Worm (Caenorhabditis elegans): ENCODE measurements around the gene C09G9.1.

Gene C09G9.1

ce11 chrIV:8881181-8881580, 15.9 kb upstream of the C09G9.1 start, which contains the start of gene C09G9.8:
TSS of gene C09G9.8 (plus strand) at chrIV:8881481.
- TF ChIP-seq cog-1 (tag; optimal IDR thresholded peaks at IDR 0.05) (no peak), ztf-29 (GFP tag; IDR thresholded peaks at IDR 0.05) (no peak), med-1 (GFP tag; optimal IDR thresholded peaks at IDR 0.05; ENCODE audit: insufficient read depth) (no peak), ztf-23 (GFP tag; IDR thresholded peaks at IDR 0.05) (no peak), klf-2 (GFP tag; conservative IDR thresholded peaks at IDR 0.05) (no peak), ref-1 (GFP tag; conservative IDR thresholded peaks at IDR 0.05) (no peak), T22C8.4 (GFP tag; IDR thresholded peaks at IDR 0.05) (no peak), flt-1 (GFP tag; IDR thresholded peaks at IDR 0.05) (no peak), tab-1 (GFP tag; IDR thresholded peaks at IDR 0.05) (no peak)

ce11 chrIV:8879810-8880209, 14.5 kb upstream of the C09G9.1 start, which contains the start of gene npax-4:
TSS of gene npax-4 (minus strand) at chrIV:8879910.
- TF ChIP-seq klf-2 (GFP tag; conservative IDR thresholded peaks at IDR 0.05) (no peak), med-1 (GFP tag; optimal IDR thresholded peaks at IDR 0.05; ENCODE audit: insufficient read depth) (no peak), ztf-29 (GFP tag; IDR thresholded peaks at IDR 0.05) (no peak), T22C8.4 (GFP tag; IDR thresholded peaks at IDR 0.05) (no peak), tab-1 (GFP tag; IDR thresholded peaks at IDR 0.05) (no peak), ref-1 (GFP tag; conservative IDR thresholded peaks at IDR 0.05) (no peak), cog-1 (tag; optimal IDR thresholded peaks at IDR 0.05) (no peak), flt-1 (GFP tag; IDR thresholded peaks at IDR 0.05) (no peak), ztf-23 (GFP tag; IDR thresholded peaks at IDR 0.05) (no peak)

ce11 chrIV:8873847-8874246, 8.6 kb upstream of the C09G9.1 start, which contains the start of gene hdl-2:
TSS of gene hdl-2 (plus strand) at chrIV:8874147.
- TF ChIP-seq ztf-23 (GFP tag; IDR thresholded peaks at IDR 0.05) (no peak), med-1 (GFP tag; optimal IDR thresholded peaks at IDR 0.05; ENCODE audit: insufficient read depth) (no peak), cog-1 (tag; optimal IDR thresholded peaks at IDR 0.05) (no peak), flt-1 (GFP tag; IDR thresholded peaks at IDR 0.05) (no peak), klf-2 (GFP tag; conservative IDR thresholded peaks at IDR 0.05) (no peak), T22C8.4 (GFP tag; IDR thresholded peaks at IDR 0.05) (no peak), tab-1 (GFP tag; IDR thresholded peaks at IDR 0.05) (no peak), ztf-29 (GFP tag; IDR thresholded peaks at IDR 0.05) (no peak)

ce11 chrIV:8872958-8873357, 7.7 kb upstream of the C09G9.1 start, which contains the start of gene C09G9.3:
TSS of gene C09G9.3 (minus strand) at chrIV:8873058.
- TF ChIP-seq ztf-23 (GFP tag; IDR thresholded peaks at IDR 0.05) (no peak), med-1 (GFP tag; optimal IDR thresholded peaks at IDR 0.05; ENCODE audit: insufficient read depth) (no peak), flt-1 (GFP tag; IDR thresholded peaks at IDR 0.05) (no peak), ref-1 (GFP tag; conservative IDR thresholded peaks at IDR 0.05) (no peak), tab-1 (GFP tag; IDR thresholded peaks at IDR 0.05) (no peak), cog-1 (tag; optimal IDR thresholded peaks at IDR 0.05) (no peak), ztf-29 (GFP tag; IDR thresholded peaks at IDR 0.05) (no peak), T22C8.4 (GFP tag; IDR thresholded peaks at IDR 0.05) (no peak), klf-2 (GFP tag; conservative IDR thresholded peaks at IDR 0.05) (no peak)

ce11 chrIV:8869624-8870023, 4.3 kb upstream of the C09G9.1 start, which contains the start of gene npp-23:
TSS of gene npp-23 (minus strand) at chrIV:8869679.
- TF ChIP-seq ztf-29 (GFP tag; IDR thresholded peaks at IDR 0.05) (no peak), ztf-23 (GFP tag; IDR thresholded peaks at IDR 0.05) (no peak), cog-1 (tag; optimal IDR thresholded peaks at IDR 0.05) (no peak), flt-1 (GFP tag; IDR thresholded peaks at IDR 0.05) (no peak), T22C8.4 (GFP tag; IDR thresholded peaks at IDR 0.05) (no peak), med-1 (GFP tag; optimal IDR thresholded peaks at IDR 0.05; ENCODE audit: insufficient read depth) (no peak), tab-1 (GFP tag; IDR thresholded peaks at IDR 0.05) (no peak), ref-1 (GFP tag; conservative IDR thresholded peaks at IDR 0.05) (no peak), klf-2 (GFP tag; conservative IDR thresholded peaks at IDR 0.05) (no peak)

ce11 chrIV:8867562-8867961, 2.3 kb upstream of the C09G9.1 start:
- TF ChIP-seq T22C8.4 (GFP tag; IDR thresholded peaks at IDR 0.05) (no peak), med-1 (GFP tag; optimal IDR thresholded peaks at IDR 0.05; ENCODE audit: insufficient read depth) (no peak), cog-1 (tag; optimal IDR thresholded peaks at IDR 0.05) (no peak)

- TF ChIP-seq cog-1 (tag; optimal IDR thresholded peaks at IDR 0.05), result no peak
- no peak for TF ChIP-seq klf-2 (GFP tag; conservative IDR thresholded peaks at IDR 0.05)
- TF ChIP-seq med-1 (GFP tag; optimal IDR thresholded peaks at IDR 0.05; ENCODE audit: insufficient read depth), result no peak
- no peak for TF ChIP-seq tab-1 (GFP tag; IDR thresholded peaks at IDR 0.05)
These were observed 807 bp upstream of the C09G9.1 start for ce11 chrIV:8866092-8866491.

- TF ChIP-seq cog-1 (tag; optimal IDR thresholded peaks at IDR 0.05) (no peak), ztf-23 (GFP tag; IDR thresholded peaks at IDR 0.05) (no peak), T22C8.4 (GFP tag; IDR thresholded peaks at IDR 0.05) (no peak), klf-2 (GFP tag; conservative IDR thresholded peaks at IDR 0.05) (no peak), med-1 (GFP tag; optimal IDR thresholded peaks at IDR 0.05; ENCODE audit: insufficient read depth) (no peak), ztf-29 (GFP tag; IDR thresholded peaks at IDR 0.05) (no peak)
These were observed 613 bp downstream of the C09G9.1 start for ce11 chrIV:8864672-8865071.

ce11 chrIV:8855963-8856362, 9.3 kb downstream of the C09G9.1 start, which contains the start of gene T11B7.5:
TSS of gene T11B7.5 (minus strand) at chrIV:8856063.
- TF ChIP-seq med-1 (GFP tag; optimal IDR thresholded peaks at IDR 0.05; ENCODE audit: insufficient read depth) (no peak), cog-1 (tag; optimal IDR thresholded peaks at IDR 0.05) (no peak), ref-1 (GFP tag; conservative IDR thresholded peaks at IDR 0.05) (no peak), klf-2 (GFP tag; conservative IDR thresholded peaks at IDR 0.05) (no peak), ztf-23 (GFP tag; IDR thresholded peaks at IDR 0.05) (no peak), flt-1 (GFP tag; IDR thresholded peaks at IDR 0.05) (no peak), tab-1 (GFP tag; IDR thresholded peaks at IDR 0.05) (no peak), ztf-29 (GFP tag; IDR thresholded peaks at IDR 0.05) (no peak), T22C8.4 (GFP tag; IDR thresholded peaks at IDR 0.05) (no peak)

ce11 chrIV:8853301-8853700, 12.0 kb downstream of the C09G9.1 start:
- TF ChIP-seq T22C8.4 (GFP tag; IDR thresholded peaks at IDR 0.05), result no peak
- TF ChIP-seq klf-2 (GFP tag; conservative IDR thresholded peaks at IDR 0.05), result no peak
- TF ChIP-seq ref-1 (GFP tag; conservative IDR thresholded peaks at IDR 0.05), result no peak
- TF ChIP-seq flt-1 (GFP tag; IDR thresholded peaks at IDR 0.05), result no peak
- no peak for TF ChIP-seq ztf-23 (GFP tag; IDR thresholded peaks at IDR 0.05)
- TF ChIP-seq med-1 (GFP tag; optimal IDR thresholded peaks at IDR 0.05; ENCODE audit: insufficient read depth), result no peak
- TF ChIP-seq tab-1 (GFP tag; IDR thresholded peaks at IDR 0.05), result no peak
- no peak for TF ChIP-seq cog-1 (tag; optimal IDR thresholded peaks at IDR 0.05)
- no peak for TF ChIP-seq ztf-29 (GFP tag; IDR thresholded peaks at IDR 0.05)

All from whole organism, midembryonic.